Fruit fly (Drosophila melanogaster): Measurements from ENCODE around the gene Akr1B.

The Akr1B gene

dm6 chr3L:11648410-11648809 is 24.2 kb upstream of the Akr1B start, which contains the start of the genes RIOK1 and Polr3H (continued):
- TF ChIP-seq vfl (GFP tag; optimal IDR thresholded peaks at IDR 0.05) (peak; percentile 59), CG4820 (GFP tag; optimal IDR thresholded peaks at IDR 0.05) (peak; percentile 71), HmgZ (tag; optimal IDR thresholded peaks at IDR 0.05) (peak; percentile 74), Ets97D (GFP tag; optimal IDR thresholded peaks at IDR 0.05) (peak; percentile 62), CG32772 (GFP tag; IDR thresholded peaks at IDR 0.05) (peak; percentile 34; the same call in 1 of the 2 replicates), Med (GFP tag) (peak; percentile 97), ato (GFP tag; IDR thresholded peaks at IDR 0.05; ENCODE audit: partially characterized antibody) (no peak), zf30C (GFP tag; optimal IDR thresholded peaks at IDR 0.05) (no peak), CG10979 (tag; optimal IDR thresholded peaks at IDR 0.05) (peak; percentile 55), CG16779 (GFP tag; IDR thresholded peaks at IDR 0.05) (no peak), CG8924 (tag; optimal IDR thresholded peaks at IDR 0.05) (no peak), vvl (GFP tag; IDR thresholded peaks at IDR 0.05) (peak; percentile 64; the same call in 1 of the 2 replicates), Camta (GFP tag; optimal IDR thresholded peaks at IDR 0.05) (peak; percentile 75), HLH54F (GFP tag; optimal IDR thresholded peaks at IDR 0.05) (peak; percentile 80), CG14441 (GFP tag; IDR thresholded peaks at IDR 0.05) (0 out of 2 replicates have a peak, but pooled peaks have one; percentile 69), yki (optimal IDR thresholded peaks at IDR 0.05) (no peak), sima (GFP tag; optimal IDR thresholded peaks at IDR 0.05) (no peak), Tbp (GFP tag; optimal IDR thresholded peaks at IDR 0.05) (no peak), CG9817 (tag; optimal IDR thresholded peaks at IDR 0.05) (peak; percentile 54), CG7372 (GFP tag; IDR thresholded peaks at IDR 0.05) (peak; percentile 54; the same call in 1 of the 2 replicates), gro (GFP tag; optimal IDR thresholded peaks at IDR 0.05) (peak; percentile 80), sqz (GFP tag; optimal IDR thresholded peaks at IDR 0.05) (no peak), E2f1 (GFP tag; IDR thresholded peaks at IDR 0.05) (peak; percentile 48), oc (tag; optimal IDR thresholded peaks at IDR 0.05) (no peak), Eip74EF (GFP tag; optimal IDR thresholded peaks at IDR 0.05) (no peak), CG10321 (GFP tag; IDR thresholded peaks at IDR 0.05) (no peak), zfh1 (GFP tag; IDR thresholded peaks at IDR 0.05) (peak; percentile 48; the same call in 2 of the 3 replicates), CG8359 (GFP tag; optimal IDR thresholded peaks at IDR 0.05; ENCODE audit: borderline replicate concordance) (no peak), CG18599 (GFP tag; optimal IDR thresholded peaks at IDR 0.05) (no peak), CG15601 (tag; optimal IDR thresholded peaks at IDR 0.05) (no peak), D (optimal IDR thresholded peaks at IDR 0.05) (no peak), D (GFP tag; optimal IDR thresholded peaks at IDR 0.05) (no peak), CG4424 (GFP tag; optimal IDR thresholded peaks at IDR 0.05) (peak; percentile 73), CG11696 (GFP tag; IDR thresholded peaks at IDR 0.05) (no peak), CG18011 (GFP tag; optimal IDR thresholded peaks at IDR 0.05) (peak; percentile 59), CG4360 (GFP tag; IDR thresholded peaks at IDR 0.05) (no peak), ap (GFP tag; IDR thresholded peaks at IDR 0.05) (peak; percentile 42; the same call in 1 of the 2 replicates), gt (GFP tag; IDR thresholded peaks at IDR 0.05) (no peak), Sry-δ (GFP tag; optimal IDR thresholded peaks at IDR 0.05) (peak; percentile 62), scrt (GFP tag; optimal IDR thresholded peaks at IDR 0.05) (peak; percentile 64), cwo (GFP tag; optimal IDR thresholded peaks at IDR 0.05) (peak; percentile 82), bab2 (GFP tag; optimal IDR thresholded peaks at IDR 0.05) (peak; percentile 20), CG13287 (GFP tag; IDR thresholded peaks at IDR 0.05; ENCODE audit: partially characterized antibody) (peak; percentile 55; the same call in 1 of the 2 replicates), Dp (GFP tag; optimal IDR thresholded peaks at IDR 0.05) (peak; percentile 56), Doc2 (GFP tag; IDR thresholded peaks at IDR 0.05) (no peak), CG12942 (GFP tag; optimal IDR thresholded peaks at IDR 0.05) (peak; percentile 75), CG43689 (GFP tag; IDR thresholded peaks at IDR 0.05) (no peak), E2f2 (GFP tag; IDR thresholded peaks at IDR 0.05) (peak; percentile 67), ro (GFP tag; IDR thresholded peaks at IDR 0.05) (no peak), CG3838 (GFP tag; optimal IDR thresholded peaks at IDR 0.05) (peak; percentile 34), tap (tag; optimal IDR thresholded peaks at IDR 0.05) (no peak), nom (GFP tag; optimal IDR thresholded peaks at IDR 0.05) (no peak)

Data from whole organism, embryonic.